Fruit fly (Drosophila melanogaster) whole organism, embryonic: ENCODE results near the gene CG2685.

Source experiments
- Atf6 ChIP-seq: fragments of 200-800 bp; sonication (Bioruptor generic); IDR thresholded peaks from 2 replicates; pipeline ENCODE4 v1.3.6; 2022; ENCODE audit warnings: missing biosample characterization, missing genetic modification characterization
- B-H1 ChIP-seq: fragments of 200-800 bp; sonication (Bioruptor generic); IDR thresholded peaks from 3 replicates; pipeline ENCODE4 v1.3.6; 2022; ENCODE audit warnings: missing biosample characterization, missing genetic modification characterization
- C15 ChIP-seq: fragments of 200-800 bp; sonication (Bioruptor generic); IDR thresholded peaks from 3 replicates; pipeline ENCODE4 v1.3.6; 2022; ENCODE audit warnings: missing biosample characterization, missing genetic modification characterization
- CG10267 ChIP-seq: fragments of 200-800 bp; sonication (Bioruptor generic); optimal IDR thresholded peaks from 2 replicates; lab custom pipeline; 2018; ENCODE audit warnings: missing biosample characterization, mild to moderate bottlenecking, missing genetic modification characterization, moderate library complexity
- CG12104 ChIP-seq: fragments of 200-800 bp; sonication (Bioruptor generic); optimal IDR thresholded peaks from 3 replicates; lab custom pipeline; 2016; ENCODE audit warnings: missing biosample characterization, missing genetic modification characterization
- CG12236 ChIP-seq: fragments of 200-800 bp; sonication (Bioruptor generic); optimal IDR thresholded peaks from 2 replicates; lab custom pipeline; 2016; ENCODE audit warnings: missing biosample characterization, missing genetic modification characterization
- CG12769 ChIP-seq: fragments of 200-800 bp; sonication (Bioruptor generic); optimal IDR thresholded peaks from 2 replicates; lab custom pipeline; 2019; ENCODE audit warnings: missing biosample characterization, mild to moderate bottlenecking, missing genetic modification characterization, moderate library complexity
- CG13424 ChIP-seq: fragments of 200-800 bp; sonication (Bioruptor generic); optimal IDR thresholded peaks from 2 replicates; lab custom pipeline; 2019; ENCODE audit warnings: missing biosample characterization, mild to moderate bottlenecking, missing genetic modification characterization, moderate library complexity
- CG14014 ChIP-seq: fragments of 200-800 bp; sonication (Bioruptor generic); IDR thresholded peaks from 2 replicates; pipeline ENCODE4 v1.3.6; 2022; ENCODE audit warnings: missing biosample characterization, missing genetic modification characterization
- CG1603 ChIP-seq: fragments of 200-800 bp; sonication (Bioruptor generic); optimal IDR thresholded peaks from 2 replicates; lab custom pipeline; 2019; ENCODE audit warnings: missing biosample characterization, mild to moderate bottlenecking, missing genetic modification characterization, moderate library complexity
- CG17186 ChIP-seq: fragments of 200-800 bp; sonication (Bioruptor generic); optimal IDR thresholded peaks from 3 replicates; lab custom pipeline; 2017; ENCODE audit warnings: missing biosample characterization, missing genetic modification reagents, missing genetic modification characterization
- CG32767 ChIP-seq: fragments of 200-800 bp; sonication (Bioruptor generic); IDR thresholded peaks from 2 replicates; pipeline ENCODE4 v1.3.6; 2022; ENCODE audit warnings: missing biosample characterization, missing genetic modification characterization
- CG3281 ChIP-seq: fragments of 200-800 bp; sonication (Bioruptor generic); optimal IDR thresholded peaks from 3 replicates; lab custom pipeline; 2017; ENCODE audit warnings: missing biosample characterization, mild to moderate bottlenecking, missing genetic modification characterization
- CG42726 ChIP-seq: fragments of 200-800 bp; sonication (Bioruptor generic); IDR thresholded peaks from 2 replicates; pipeline ENCODE4 v1.3.6; 2022; ENCODE audit warnings: missing biosample characterization, missing genetic modification characterization; ENCODE audit not compliant: partially characterized antibody
- CG4282 ChIP-seq: fragments of 200-800 bp; sonication (Bioruptor generic); optimal IDR thresholded peaks from 2 replicates; lab custom pipeline; 2016; ENCODE audit warnings: missing biosample characterization, missing genetic modification characterization
- CG4404 ChIP-seq: fragments of 200-800 bp; sonication (Bioruptor generic); IDR thresholded peaks from 2 replicates; pipeline ENCODE4 v1.3.6; 2022; ENCODE audit warnings: missing biosample characterization, missing genetic modification characterization
- CG4854 ChIP-seq: fragments of 200-800 bp; sonication (Bioruptor generic); optimal IDR thresholded peaks from 2 replicates; lab custom pipeline; 2016; ENCODE audit warnings: missing biosample characterization, missing genetic modification characterization, inconsistent platforms
- CG7928 ChIP-seq: fragments of 200-800 bp; sonication (Bioruptor generic); optimal IDR thresholded peaks from 2 replicates; lab custom pipeline; 2017; ENCODE audit warnings: missing biosample characterization, mild to moderate bottlenecking, missing genetic modification characterization
- CG8388 ChIP-seq: fragments of 200-800 bp; sonication (Bioruptor generic); optimal IDR thresholded peaks from 2 replicates; lab custom pipeline; 2019; ENCODE audit warnings: missing biosample characterization, mild to moderate bottlenecking, missing genetic modification characterization, moderate library complexity
- CG9932 ChIP-seq: fragments of 200-800 bp; sonication (Bioruptor generic); IDR thresholded peaks from 2 replicates; pipeline ENCODE4 v1.3.6; 2022; ENCODE audit warnings: missing biosample characterization, missing genetic modification characterization
- Chrac-16 ChIP-seq: fragments of 200-800 bp; sonication (Bioruptor generic); optimal IDR thresholded peaks from 3 replicates; lab custom pipeline; 2016; ENCODE audit warnings: missing biosample characterization, missing genetic modification characterization
- HLHmδ ChIP-seq: fragments of 200-800 bp; sonication (Bioruptor generic); optimal IDR thresholded peaks from 2 replicates; lab custom pipeline; 2018; ENCODE audit warnings: missing biosample characterization, mild to moderate bottlenecking, missing genetic modification characterization, moderate library complexity
- Max ChIP-seq: fragments of 200-800 bp; sonication (Bioruptor generic); optimal IDR thresholded peaks from 2 replicates; lab custom pipeline; 2016; ENCODE audit warnings: missing biosample characterization, mild to moderate bottlenecking, missing genetic modification characterization
- Med ChIP-seq: fragments of 200-800 bp; sonication (Bioruptor generic); peaks from one replicate; lab custom pipeline; 2016; ENCODE audit warnings: missing biosample characterization, missing genetic modification characterization, mild to moderate bottlenecking, inconsistent platforms, moderate library complexity
- Scr ChIP-seq: fragments of 200-800 bp; sonication (Bioruptor generic); IDR thresholded peaks from 2 replicates; pipeline ENCODE4 v1.3.6; 2022; ENCODE audit warnings: missing biosample characterization, missing genetic modification characterization; ENCODE audit not compliant: partially characterized antibody
- Ssrp ChIP-seq: fragments of 200-800 bp; sonication (Bioruptor generic); optimal IDR thresholded peaks from 2 replicates; lab custom pipeline; 2018; ENCODE audit warnings: missing biosample characterization, mild to moderate bottlenecking, missing genetic modification characterization, moderate library complexity
- Xrp1 ChIP-seq: fragments of 200-800 bp; sonication (Bioruptor generic); IDR thresholded peaks from 2 replicates; pipeline ENCODE4 v1.3.6; 2022; ENCODE audit warnings: missing biosample characterization, missing genetic modification characterization
- al ChIP-seq: fragments of 200-800 bp; sonication (Bioruptor generic); IDR thresholded peaks from 2 replicates; pipeline ENCODE4 v1.3.6; 2022; ENCODE audit warnings: missing biosample characterization, missing genetic modification characterization
- ase ChIP-seq: fragments of 200-800 bp; sonication (Bioruptor generic); IDR thresholded peaks from 3 replicates; pipeline ENCODE4 v1.3.6; 2022; ENCODE audit warnings: missing biosample characterization, missing genetic modification characterization
- ato ChIP-seq: fragments of 200-800 bp; sonication (Bioruptor generic); IDR thresholded peaks from 2 replicates; pipeline ENCODE4 v1.3.6; 2022; ENCODE audit warnings: missing biosample characterization, missing genetic modification characterization; ENCODE audit not compliant: partially characterized antibody
- chn ChIP-seq: fragments of 200-800 bp; sonication (Bioruptor generic); optimal IDR thresholded peaks from 2 replicates; lab custom pipeline; 2016; ENCODE audit warnings: missing biosample characterization, missing genetic modification characterization
- croc ChIP-seq: fragments of 200-800 bp; sonication (Bioruptor generic); conservative IDR thresholded peaks from 3 replicates; pipeline ENCODE4 v1.3.6; 2022; ENCODE audit warnings: missing biosample characterization, missing genetic modification characterization
- cwo ChIP-seq: fragments of 200-800 bp; sonication (Bioruptor generic); optimal IDR thresholded peaks from 3 replicates; lab custom pipeline; 2017; ENCODE audit warnings: missing biosample characterization, missing genetic modification characterization, mild to moderate bottlenecking, moderate library complexity, missing genetic modification reagents
- dm ChIP-seq: fragments of 200-800 bp; sonication (Bioruptor generic); optimal IDR thresholded peaks from 3 replicates; lab custom pipeline; 2016; ENCODE audit warnings: missing biosample characterization, missing genetic modification characterization
- fd96Cb ChIP-seq: fragments of 200-800 bp; sonication (Bioruptor generic); optimal IDR thresholded peaks from 2 replicates; lab custom pipeline; 2018; ENCODE audit warnings: missing biosample characterization, mild to moderate bottlenecking, missing genetic modification characterization, moderate library complexity
- gfzf ChIP-seq: fragments of 200-800 bp; sonication (Bioruptor generic); optimal IDR thresholded peaks from 2 replicates; lab custom pipeline; 2016; ENCODE audit warnings: missing biosample characterization, mild to moderate bottlenecking, missing genetic modification characterization, moderate library complexity
- gsb ChIP-seq: fragments of 200-800 bp; sonication (Bioruptor generic); IDR thresholded peaks from 2 replicates; pipeline ENCODE4 v1.3.6; 2022; ENCODE audit warnings: missing biosample characterization, missing genetic modification characterization
- jigr1 ChIP-seq: fragments of 200-800 bp; sonication (Bioruptor generic); IDR thresholded peaks from 3 replicates; pipeline ENCODE4 v1.3.6; 2022; ENCODE audit warnings: missing biosample characterization, missing genetic modification characterization
- klu ChIP-seq: fragments of 200-800 bp; sonication (Bioruptor generic); IDR thresholded peaks from 2 replicates; pipeline ENCODE4 v1.3.6; 2022; ENCODE audit warnings: missing biosample characterization, missing genetic modification characterization
- lbe ChIP-seq: fragments of 200-800 bp; sonication (Bioruptor generic); optimal IDR thresholded peaks from 2 replicates; lab custom pipeline; 2016; ENCODE audit warnings: missing biosample characterization, mild to moderate bottlenecking, missing genetic modification characterization
- lola ChIP-seq, 3 experiments: fragments of >200 bp in 2 of 3; fragments of 200-800 bp in 1 of 3; sonication (Bioruptor generic) in 1 of 3; optimal IDR thresholded peaks; 2 replicates each; lab custom pipeline; 2017 to 2019; ENCODE audit warnings: missing biosample characterization in 3 of 3, missing genetic modification characterization in 3 of 3, mild to moderate bottlenecking in 1 of 3, moderate library complexity in 1 of 3
- nerfin-1 ChIP-seq: fragments of 200-800 bp; sonication (Bioruptor generic); optimal IDR thresholded peaks from 3 replicates; lab custom pipeline; 2019; ENCODE audit warnings: missing biosample characterization, mild to moderate bottlenecking, missing genetic modification characterization, moderate library complexity
- nom ChIP-seq: fragments of 200-800 bp; sonication (Bioruptor generic); optimal IDR thresholded peaks from 2 replicates; lab custom pipeline; 2017; ENCODE audit warnings: missing biosample characterization, missing genetic modification characterization, mild to moderate bottlenecking, moderate library complexity, missing genetic modification reagents
- peb ChIP-seq: fragments of 200-800 bp; sonication (Bioruptor generic); IDR thresholded peaks from 2 replicates; pipeline ENCODE4 v1.3.6; 2022; ENCODE audit warnings: missing biosample characterization, missing genetic modification characterization
- ranshi ChIP-seq: fragments of 200-800 bp; sonication (Bioruptor generic); IDR thresholded peaks from 2 replicates; pipeline ENCODE4 v1.3.6; 2022; ENCODE audit warnings: missing biosample characterization, missing genetic modification characterization
- sisA ChIP-seq: fragments of 200-800 bp; sonication (Bioruptor generic); IDR thresholded peaks from 2 replicates; pipeline ENCODE4 v1.3.6; 2022; ENCODE audit warnings: missing biosample characterization, missing genetic modification characterization
- sqz ChIP-seq: fragments of 200-800 bp; sonication (Bioruptor generic); optimal IDR thresholded peaks from 3 replicates; lab custom pipeline; 2018; ENCODE audit warnings: missing biosample characterization, mild to moderate bottlenecking, missing genetic modification characterization
- sug ChIP-seq: fragments of 200-800 bp; optimal IDR thresholded peaks from 2 replicates; lab custom pipeline; 2019; ENCODE audit warnings: missing biosample characterization, mild to moderate bottlenecking, missing genetic modification characterization, moderate library complexity
- tin ChIP-seq: fragments of 200-800 bp; sonication (Bioruptor generic); optimal IDR thresholded peaks from 3 replicates; lab custom pipeline; 2016; ENCODE audit warnings: missing biosample characterization, missing genetic modification characterization
- trh ChIP-seq: fragments of 200-800 bp; sonication (Bioruptor generic); optimal IDR thresholded peaks from 2 replicates; lab custom pipeline; 2016; ENCODE audit warnings: missing biosample characterization, missing genetic modification characterization

The CG2685 gene

dm6 chrX:2732127-2732526 is 18.4 kb upstream of the CG2685 start, which contains the start of the genes ttm50 and CG2712 (continued):
- TF ChIP-seq cwo: peak; percentile 43
- TF ChIP-seq CG13424: peak; percentile 73
- peak; percentile 79 for TF ChIP-seq sug (tag; lab: Kevin White, UChicago)
- peak; percentile 62 for TF ChIP-seq Med (GFP tag; lab: Kevin White, UChicago)
- TF ChIP-seq C15 (GFP tag; lab: Robert Waterston, UW): 0 out of 3 replicates have a peak, but pooled peaks have one; percentile 40
- no peak for TF ChIP-seq CG4282 (GFP tag; lab: Kevin White, UChicago)
- TF ChIP-seq CG4404 (GFP tag; lab: Robert Waterston, UW): peak; percentile 60
- no peak for TF ChIP-seq jigr1 (GFP tag; lab: Robert Waterston, UW)
- peak; percentile 29; the same call in 1 of the 2 replicates for TF ChIP-seq ranshi (GFP tag; lab: Robert Waterston, UW)
- TF ChIP-seq CG8388 (GFP tag; lab: Kevin White, UChicago): no peak
- no peak for TF ChIP-seq CG4854 (GFP tag; lab: Kevin White, UChicago)
- TF ChIP-seq croc: peak; percentile 47; the same call in 2 of the 3 replicates
- TF ChIP-seq CG12104 (GFP tag; lab: Kevin White, UChicago): peak; percentile 40
- peak; percentile 33 for TF ChIP-seq fd96Cb (tag; lab: Kevin White, UChicago)
- TF ChIP-seq dm (GFP tag; lab: Kevin White, UChicago): peak; percentile 79
- TF ChIP-seq chn (GFP tag; lab: Kevin White, UChicago): peak; percentile 25
- 0 out of 2 replicates have a peak, but pooled peaks have one; percentile 9 for TF ChIP-seq klu (GFP tag; lab: Robert Waterston, UW)
- TF ChIP-seq sqz (GFP tag; lab: Kevin White, UChicago): no peak
- peak; percentile 13 for TF ChIP-seq lbe (GFP tag; lab: Kevin White, UChicago)
- TF ChIP-seq sisA (GFP tag; lab: Robert Waterston, UW): peak; percentile 40; the same call in 1 of the 2 replicates
- no peak for TF ChIP-seq CG12769 (tag; lab: Kevin White, UChicago)
- peak; percentile 59 for TF ChIP-seq CG10267 (tag; lab: Kevin White, UChicago)
- peak; percentile 21 for TF ChIP-seq trh (GFP tag; lab: Kevin White, UChicago)
- TF ChIP-seq CG12236 (GFP tag; lab: Kevin White, UChicago): no peak
- peak; percentile 54 for TF ChIP-seq Ssrp
- TF ChIP-seq lola (GFP tag; optimal IDR thresholded peaks at IDR 0.05; lab: Kevin White, UChicago): peak in 1 of 3 experiments; percentile 65
- no peak for TF ChIP-seq CG1603
- no peak for TF ChIP-seq ato (GFP tag; lab: Robert Waterston, UW)
- no peak; the same call in 1 of the 2 replicates for TF ChIP-seq gsb (GFP tag; lab: Robert Waterston, UW)
- TF ChIP-seq tin (GFP tag; lab: Kevin White, UChicago): peak; percentile 45
- no peak for TF ChIP-seq HLHmδ (GFP tag; lab: Kevin White, UChicago)
- TF ChIP-seq Scr (GFP tag; lab: Robert Waterston, UW): peak; percentile 42; the same call in 1 of the 2 replicates
- peak; percentile 52 for TF ChIP-seq Chrac-16 (GFP tag; lab: Kevin White, UChicago)
- peak; percentile 74 for TF ChIP-seq gfzf (GFP tag; lab: Kevin White, UChicago)
- peak; percentile 94 for TF ChIP-seq CG17186 (GFP tag; lab: Kevin White, UChicago)
- TF ChIP-seq CG7928: peak; percentile 31
- no peak for TF ChIP-seq B-H1 (GFP tag; lab: Robert Waterston, UW)
- TF ChIP-seq Xrp1 (GFP tag; lab: Robert Waterston, UW): peak; percentile 41; the same call in 1 of the 2 replicates
- TF ChIP-seq CG14014: peak; percentile 14; the same call in 1 of the 2 replicates
- peak; percentile 75 for TF ChIP-seq CG9932 (GFP tag; lab: Robert Waterston, UW)
- peak; percentile 87 for TF ChIP-seq Max (GFP tag; lab: Kevin White, UChicago)
- peak; percentile 60 for TF ChIP-seq al (GFP tag; lab: Robert Waterston, UW)
- TF ChIP-seq CG3281 (GFP tag; lab: Kevin White, UChicago): peak; percentile 60
- no peak for TF ChIP-seq CG42726 (GFP tag; lab: Robert Waterston, UW)
- TF ChIP-seq nom (GFP tag; lab: Kevin White, UChicago): peak; percentile 34
- TF ChIP-seq ase (GFP tag; lab: Robert Waterston, UW): 0 out of 3 replicates have a peak, but pooled peaks have one; percentile 32
- TF ChIP-seq Atf6 (GFP tag; lab: Robert Waterston, UW): no peak
- TF ChIP-seq peb: no peak; the same call in 1 of the 2 replicates
- TF ChIP-seq CG32767: no peak
- peak; percentile 36 for TF ChIP-seq nerfin-1 (tag; lab: Kevin White, UChicago)
